Worm (Caenorhabditis elegans) whole organism, L3 larva: ENCODE measurements around the gene srg-32.

Experiments used
- ama-1 ChIP-seq: fragments of 150-350 bp; optimal IDR thresholded peaks from 2 replicates; lab custom pipeline; 2018
- ceh-16 ChIP-seq: sonication (generic microtip); optimal IDR thresholded peaks from 2 replicates; lab custom pipeline; 2017; ENCODE audit warnings: missing biosample characterization, missing genetic modification characterization
- nhr-11 ChIP-seq: fragments of 150-350 bp; optimal IDR thresholded peaks from 2 replicates; lab custom pipeline; 2014; ENCODE audit warnings: missing biosample characterization, missing genetic modification characterization
- nhr-12 ChIP-seq: fragments of 150-350 bp; optimal IDR thresholded peaks from 2 replicates; lab custom pipeline; 2014; ENCODE audit warnings: missing biosample characterization, missing genetic modification characterization
- pha-4 ChIP-seq: fragments of 150-350 bp; optimal IDR thresholded peaks from 2 replicates; lab custom pipeline; 2014; ENCODE audit warnings: missing biosample characterization, missing genetic modification reagents, missing genetic modification characterization

- no peak for TF ChIP-seq nhr-12 (tag; lab: Kevin White, UChicago)
- no peak for TF ChIP-seq nhr-11 (tag; lab: Kevin White, UChicago)
- TF ChIP-seq ceh-16 (tag; lab: Kevin White, UChicago): no peak
- TF ChIP-seq ama-1 (lab: Kevin White, UChicago): no peak
- no peak for TF ChIP-seq pha-4 (tag; lab: Kevin White, UChicago)
Measured at ce11 chrV:10568496-10568895, 20.1 kb downstream of the srg-32 start.
